Worm (Caenorhabditis elegans) whole organism, L3 larva: Measurements from ENCODE around the gene rmh-2.

Experiments used
- daf-12 ChIP-seq: fragments of 150-350 bp; optimal IDR thresholded peaks from 2 replicates; lab custom pipeline; 2014; ENCODE audit warnings: missing biosample characterization, missing genetic modification reagents, missing genetic modification characterization
- elt-1 ChIP-seq: fragments of 150-350 bp; optimal IDR thresholded peaks from 2 replicates; lab custom pipeline; 2014; ENCODE audit warnings: missing biosample characterization, missing genetic modification characterization
- nhr-11 ChIP-seq: fragments of 150-350 bp; optimal IDR thresholded peaks from 2 replicates; lab custom pipeline; 2014; ENCODE audit warnings: missing biosample characterization, missing genetic modification characterization
- nhr-76 ChIP-seq: fragments of 150-350 bp; sonication (generic microtip); optimal IDR thresholded peaks from 5 replicates; lab custom pipeline; 2014; ENCODE audit warnings: missing biosample characterization, missing genetic modification characterization
- pha-4 ChIP-seq: fragments of 150-350 bp; optimal IDR thresholded peaks from 2 replicates; lab custom pipeline; 2014; ENCODE audit warnings: missing biosample characterization, missing genetic modification reagents, missing genetic modification characterization
- pqm-1 ChIP-seq: fragments of 150-350 bp; optimal IDR thresholded peaks from 2 replicates; lab custom pipeline; 2017; ENCODE audit warnings: missing biosample characterization, missing genetic modification characterization, inconsistent platforms
- snpc-4 ChIP-seq: fragments of 150-350 bp; optimal IDR thresholded peaks from 2 replicates; lab custom pipeline; 2014; ENCODE audit warnings: missing biosample characterization, missing genetic modification characterization
- tbx-2 ChIP-seq: sonication (generic microtip); optimal IDR thresholded peaks from 2 replicates; lab custom pipeline; 2016; ENCODE audit warnings: mild to moderate bottlenecking, missing genetic modification characterization, missing compliant biosample characterization
- unc-39 ChIP-seq: sonication (generic microtip); optimal IDR thresholded peaks from 4 replicates; lab custom pipeline; 2017; ENCODE audit warnings: missing biosample characterization, missing genetic modification characterization
- unc-62 ChIP-seq: fragments of 150-350 bp; sonication (generic microtip); optimal IDR thresholded peaks from 4 replicates; lab custom pipeline; 2014; ENCODE audit warnings: missing biosample characterization, missing genetic modification reagents, missing genetic modification characterization

- TF ChIP-seq daf-12 (tag; lab: Kevin White, UChicago) (no peak), nhr-76 (tag; lab: Kevin White, UChicago) (no peak), unc-39 (tag; lab: Kevin White, UChicago) (no peak), pqm-1 (tag; lab: Kevin White, UChicago) (no peak), snpc-4 (tag; lab: Kevin White, UChicago) (no peak), unc-62 (GFP tag; lab: Kevin White, UChicago) (no peak), elt-1 (tag; lab: Kevin White, UChicago) (no peak), tbx-2 (tag; lab: Kevin White, UChicago) (no peak), nhr-11 (tag; lab: Kevin White, UChicago) (no peak), pha-4 (no peak)
Observed at ce11 chrV:9899278-9899677, 31.3 kb downstream of the rmh-2 start, which contains the start of gene egl-47.
